Fruit fly (Drosophila melanogaster) whole organism, embryonic: Measurements from ENCODE around the gene CG11600.

Experiments used
- ATbp ChIP-seq: fragments of 200-800 bp; sonication (Bioruptor generic); optimal IDR thresholded peaks from 2 replicates; lab custom pipeline; 2017; ENCODE audit warnings: missing biosample characterization, mild to moderate bottlenecking, missing genetic modification characterization, missing genetic modification reagents
- Abd-B ChIP-seq: fragments of 200-800 bp; sonication (Bioruptor generic); optimal IDR thresholded peaks from 2 replicates; lab custom pipeline; 2018; ENCODE audit warnings: missing biosample characterization, mild to moderate bottlenecking, missing genetic modification characterization, moderate library complexity
- Bgb ChIP-seq: fragments of 200-800 bp; sonication (Bioruptor generic); IDR thresholded peaks from 2 replicates; pipeline ENCODE4 v1.3.6; 2022; ENCODE audit warnings: missing biosample characterization, missing genetic modification characterization; ENCODE audit not compliant: partially characterized antibody
- CG10267 ChIP-seq: fragments of 200-800 bp; sonication (Bioruptor generic); optimal IDR thresholded peaks from 2 replicates; lab custom pipeline; 2018; ENCODE audit warnings: missing biosample characterization, mild to moderate bottlenecking, missing genetic modification characterization, moderate library complexity
- CG10565 ChIP-seq: fragments of 200-800 bp; sonication (Bioruptor generic); optimal IDR thresholded peaks from 3 replicates; lab custom pipeline; 2016; ENCODE audit warnings: missing biosample characterization, mild to moderate bottlenecking, missing genetic modification characterization
- CG11504 ChIP-seq: fragments of 200-800 bp; sonication (Bioruptor generic); optimal IDR thresholded peaks from 3 replicates; lab custom pipeline; 2019; ENCODE audit warnings: missing biosample characterization, mild to moderate bottlenecking, missing genetic modification characterization, moderate library complexity
- CG14710 ChIP-seq: fragments of 200-800 bp; sonication (Bioruptor generic); optimal IDR thresholded peaks from 3 replicates; lab custom pipeline; 2019; ENCODE audit warnings: missing biosample characterization, mild to moderate bottlenecking, missing genetic modification characterization, moderate library complexity
- CG16813 ChIP-seq: fragments of 200-800 bp; sonication (Bioruptor generic); IDR thresholded peaks from 3 replicates; pipeline ENCODE4 v1.3.6; 2022; ENCODE audit warnings: missing biosample characterization, missing genetic modification characterization; ENCODE audit not compliant: partially characterized antibody
- CG17359 ChIP-seq: fragments of 200-800 bp; sonication (Bioruptor generic); optimal IDR thresholded peaks from 3 replicates; lab custom pipeline; 2018; ENCODE audit warnings: missing biosample characterization, mild to moderate bottlenecking, missing genetic modification characterization, moderate library complexity
- CG1792 ChIP-seq: fragments of 200-800 bp; sonication (Bioruptor generic); optimal IDR thresholded peaks from 2 replicates; lab custom pipeline; 2016; ENCODE audit warnings: missing biosample characterization, missing genetic modification characterization
- CG2116 ChIP-seq: fragments of 200-800 bp; sonication (Bioruptor generic); optimal IDR thresholded peaks from 3 replicates; lab custom pipeline; 2018; ENCODE audit warnings: missing biosample characterization, mild to moderate bottlenecking, missing genetic modification characterization
- CG2712 ChIP-seq: fragments of 200-800 bp; optimal IDR thresholded peaks from 3 replicates; lab custom pipeline; 2019; ENCODE audit warnings: missing biosample characterization, mild to moderate bottlenecking, missing genetic modification characterization, moderate library complexity
- CG3847 ChIP-seq: fragments of 200-800 bp; sonication (Bioruptor generic); IDR thresholded peaks from 2 replicates; pipeline ENCODE4 v1.3.6; 2022; ENCODE audit warnings: missing biosample characterization, missing genetic modification characterization
- CG42726 ChIP-seq: fragments of 200-800 bp; sonication (Bioruptor generic); IDR thresholded peaks from 2 replicates; pipeline ENCODE4 v1.3.6; 2022; ENCODE audit warnings: missing biosample characterization, missing genetic modification characterization; ENCODE audit not compliant: partially characterized antibody
- CG8924 ChIP-seq: fragments of 200-800 bp; optimal IDR thresholded peaks from 3 replicates; lab custom pipeline; 2019; ENCODE audit warnings: missing biosample characterization, mild to moderate bottlenecking, missing genetic modification characterization, moderate library complexity
- CG9437 ChIP-seq: fragments of 200-800 bp; sonication (Bioruptor generic); optimal IDR thresholded peaks from 2 replicates; lab custom pipeline; 2018; ENCODE audit warnings: missing biosample characterization, mild to moderate bottlenecking, missing genetic modification characterization
- CTCF ChIP-seq: fragments of 200-800 bp; sonication (Bioruptor generic); optimal IDR thresholded peaks from 2 replicates; lab custom pipeline; 2017; ENCODE audit warnings: missing biosample characterization, mild to moderate bottlenecking, missing genetic modification characterization, moderate library complexity
- D19A ChIP-seq: fragments of 200-800 bp; optimal IDR thresholded peaks from 3 replicates; lab custom pipeline; 2019; ENCODE audit warnings: missing biosample characterization, mild to moderate bottlenecking, missing genetic modification characterization, moderate library complexity
- Dek ChIP-seq: fragments of 200-800 bp; sonication (Bioruptor generic); optimal IDR thresholded peaks from 3 replicates; lab custom pipeline; 2019; ENCODE audit warnings: missing biosample characterization, mild to moderate bottlenecking, missing genetic modification characterization, moderate library complexity
- HmgD ChIP-seq: fragments of 200-800 bp; sonication (Bioruptor generic); optimal IDR thresholded peaks from 3 replicates; lab custom pipeline; 2016; ENCODE audit warnings: missing biosample characterization, missing genetic modification characterization
- HmgZ ChIP-seq: fragments of 200-800 bp; sonication (Bioruptor generic); optimal IDR thresholded peaks from 2 replicates; lab custom pipeline; 2018; ENCODE audit warnings: missing biosample characterization, mild to moderate bottlenecking, missing genetic modification characterization
- Hmr ChIP-seq: fragments of 200-800 bp; sonication (Bioruptor generic); optimal IDR thresholded peaks from 3 replicates; lab custom pipeline; 2017; ENCODE audit warnings: mild to moderate bottlenecking, missing biosample characterization, missing genetic modification reagents, missing genetic modification characterization
- Lhr ChIP-seq: fragments of 200-800 bp; sonication (Bioruptor generic); optimal IDR thresholded peaks from 3 replicates; lab custom pipeline; 2017; ENCODE audit warnings: mild to moderate bottlenecking, missing biosample characterization, missing genetic modification reagents, missing genetic modification characterization
- Opbp ChIP-seq: fragments of 200-800 bp; sonication (Bioruptor generic); IDR thresholded peaks from 3 replicates; pipeline ENCODE4 v1.3.6; 2022; ENCODE audit warnings: missing biosample characterization, missing genetic modification characterization; ENCODE audit not compliant: partially characterized antibody
- Pdp1 ChIP-seq, 2 experiments: fragments of 200-800 bp; sonication (Bioruptor generic); optimal IDR thresholded peaks; 3 replicates each; lab custom pipeline; 2016; ENCODE audit warnings: missing biosample characterization in 2 of 2, missing genetic modification characterization in 2 of 2, mild to moderate bottlenecking in 1 of 2, moderate library complexity in 1 of 2
- Scr ChIP-seq: fragments of 200-800 bp; sonication (Bioruptor generic); IDR thresholded peaks from 2 replicates; pipeline ENCODE4 v1.3.6; 2022; ENCODE audit warnings: missing biosample characterization, missing genetic modification characterization; ENCODE audit not compliant: partially characterized antibody
- Ssrp ChIP-seq: fragments of 200-800 bp; sonication (Bioruptor generic); optimal IDR thresholded peaks from 2 replicates; lab custom pipeline; 2018; ENCODE audit warnings: missing biosample characterization, mild to moderate bottlenecking, missing genetic modification characterization, moderate library complexity
- TFAM ChIP-seq: fragments of 200-800 bp; sonication (Bioruptor generic); optimal IDR thresholded peaks from 2 replicates; lab custom pipeline; 2017; ENCODE audit warnings: missing biosample characterization, missing genetic modification characterization, inconsistent platforms
- amos ChIP-seq: fragments of 200-800 bp; sonication (Bioruptor generic); IDR thresholded peaks from 2 replicates; pipeline ENCODE4 v1.3.6; 2022; ENCODE audit warnings: missing biosample characterization, missing genetic modification characterization; ENCODE audit not compliant: partially characterized antibody
- bbx ChIP-seq: fragments of 200-800 bp; sonication (Bioruptor generic); IDR thresholded peaks from 2 replicates; pipeline ENCODE4 v1.3.6; 2022; ENCODE audit warnings: missing biosample characterization, missing genetic modification characterization; ENCODE audit not compliant: partially characterized antibody
- chif ChIP-seq, 2 experiments: fragments of 200-800 bp; sonication (Bioruptor generic); optimal IDR thresholded peaks; 3 replicates each; lab custom pipeline; 2016; ENCODE audit warnings: missing biosample characterization in 2 of 2, missing genetic modification characterization in 2 of 2
- eve ChIP-seq, 2 experiments: fragments of >200 bp; optimal IDR thresholded peaks; 2 replicates each; lab custom pipeline; 2017; ENCODE audit warnings: missing biosample characterization in 2 of 2, missing genetic modification characterization in 2 of 2
- gfzf ChIP-seq: fragments of 200-800 bp; sonication (Bioruptor generic); optimal IDR thresholded peaks from 2 replicates; lab custom pipeline; 2016; ENCODE audit warnings: missing biosample characterization, mild to moderate bottlenecking, missing genetic modification characterization, moderate library complexity
- insv ChIP-seq, 2 experiments: fragments of 200-800 bp; sonication (Bioruptor generic); optimal IDR thresholded peaks; 3 replicates each; lab custom pipeline; 2016 to 2018; ENCODE audit warnings: missing biosample characterization in 2 of 2, missing genetic modification characterization in 2 of 2
- inv ChIP-seq: fragments of 200-800 bp; sonication (Bioruptor generic); IDR thresholded peaks from 2 replicates; pipeline ENCODE4 v1.3.6; 2022; ENCODE audit warnings: missing biosample characterization, missing genetic modification characterization; ENCODE audit not compliant: partially characterized antibody
- knrl ChIP-seq: fragments of 200-800 bp; sonication (Bioruptor generic); IDR thresholded peaks from 3 replicates; pipeline ENCODE4 v1.3.6; 2022; ENCODE audit warnings: missing biosample characterization, missing genetic modification characterization; ENCODE audit not compliant: partially characterized antibody
- otp ChIP-seq: fragments of 200-800 bp; sonication (Bioruptor generic); IDR thresholded peaks from 3 replicates; pipeline ENCODE4, ENCODE4 v1.3.6; 2022; ENCODE audit warnings: missing biosample characterization, missing genetic modification characterization
- pita ChIP-seq: fragments of 200-800 bp; sonication (Bioruptor generic); optimal IDR thresholded peaks from 2 replicates; lab custom pipeline; 2017; ENCODE audit warnings: missing biosample characterization, mild to moderate bottlenecking, missing genetic modification characterization
- sd ChIP-seq: fragments of 200-800 bp; sonication (Bioruptor generic); optimal IDR thresholded peaks from 3 replicates; lab custom pipeline; 2018; ENCODE audit warnings: missing biosample characterization, mild to moderate bottlenecking, missing genetic modification characterization, moderate library complexity
- stwl ChIP-seq: fragments of 200-800 bp; sonication (Bioruptor generic); optimal IDR thresholded peaks from 3 replicates; lab custom pipeline; 2018; ENCODE audit warnings: missing biosample characterization, mild to moderate bottlenecking, missing genetic modification characterization, moderate library complexity
- trem ChIP-seq: fragments of 200-800 bp; optimal IDR thresholded peaks from 3 replicates; lab custom pipeline; 2019; ENCODE audit warnings: missing biosample characterization, mild to moderate bottlenecking, missing genetic modification characterization, moderate library complexity
- vnd ChIP-seq: fragments of 200-800 bp; sonication (Bioruptor generic); IDR thresholded peaks from 3 replicates; pipeline ENCODE4 v1.3.6; 2022; ENCODE audit warnings: missing biosample characterization, missing genetic modification characterization; ENCODE audit not compliant: partially characterized antibody
- zen ChIP-seq: fragments of 200-800 bp; sonication (Bioruptor generic); optimal IDR thresholded peaks from 3 replicates; lab custom pipeline; 2018; ENCODE audit warnings: missing biosample characterization, mild to moderate bottlenecking, missing genetic modification characterization, moderate library complexity

CG11600 gene

DNA sequence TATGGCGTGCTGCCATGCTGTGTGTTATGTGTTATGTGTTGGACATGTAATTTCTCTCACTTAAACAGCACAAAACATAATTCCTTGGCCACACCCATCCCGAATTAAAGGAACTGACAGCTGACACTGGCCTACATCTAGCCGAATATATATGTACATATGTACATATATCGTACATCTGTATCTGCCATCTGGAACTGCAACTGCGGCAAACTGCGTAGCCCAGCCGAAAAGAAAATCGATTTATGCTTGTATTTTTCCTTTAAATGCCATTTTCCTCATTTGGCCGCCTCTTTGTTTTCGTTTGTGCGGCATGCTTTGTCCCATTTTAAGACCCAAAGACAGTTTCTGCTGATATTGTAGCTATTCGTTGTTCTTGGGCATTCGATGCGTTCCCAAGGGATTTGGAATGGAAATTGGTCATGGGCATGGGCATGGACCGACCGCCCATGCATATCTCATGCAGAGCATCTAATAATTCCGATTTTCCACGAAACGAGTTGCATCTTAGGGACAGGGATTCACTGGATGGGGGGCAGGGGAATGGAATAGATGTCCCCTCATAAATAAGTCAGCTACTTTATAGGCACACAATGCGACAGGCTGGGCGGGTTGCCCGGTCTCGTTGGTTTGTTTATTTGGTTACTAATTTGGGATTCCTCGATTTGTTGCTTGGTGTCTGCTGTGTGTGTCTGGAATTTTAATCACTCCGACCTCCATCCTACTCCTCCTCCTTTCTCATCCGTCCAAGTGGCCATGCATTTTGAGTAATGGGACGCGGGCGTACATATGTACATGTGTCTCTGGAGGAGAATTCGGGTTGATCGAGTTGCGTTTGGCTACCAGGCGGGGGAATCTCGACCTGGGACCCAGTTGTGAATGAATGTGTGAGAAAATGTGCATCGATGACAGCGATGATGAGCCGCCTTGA lies 13.0 kb downstream of the CG11600 start (continued):
- no peak for TF ChIP-seq CG9437 (GFP tag; lab: Kevin White, UChicago)

DNA sequence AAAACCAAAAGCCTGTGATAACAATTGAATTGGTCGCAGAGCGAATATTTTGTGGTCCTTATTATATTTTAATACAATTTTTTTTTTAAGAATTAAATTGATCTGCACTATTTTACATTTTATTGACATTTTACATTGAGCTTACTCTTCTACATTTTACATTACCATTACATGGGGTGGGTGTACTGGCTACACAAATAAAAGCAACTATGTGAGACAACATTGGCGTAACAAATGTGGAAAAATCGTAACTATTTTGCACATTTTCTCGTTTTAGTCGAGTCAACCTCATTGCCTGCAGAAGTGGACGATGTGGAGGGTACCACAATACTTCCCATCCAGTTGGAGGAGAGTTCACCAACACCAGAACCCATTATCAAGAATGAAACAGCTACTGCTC lies 14.2 kb downstream of the CG11600 start:
- TF ChIP-seq TFAM (GFP tag; lab: Kevin White, UChicago) (no peak), zen (peak; percentile 2), trem (tag; lab: Kevin White, UChicago) (peak; percentile 30), CG2116 (GFP tag; lab: Kevin White, UChicago) (peak; percentile 11), Opbp (GFP tag; lab: Robert Waterston, UW) (peak; percentile 49; the same call in 2 of the 3 replicates), amos (GFP tag; lab: Robert Waterston, UW) (peak; percentile 71), vnd (peak; percentile 50; the same call in 2 of the 3 replicates), Pdp1 (GFP tag; optimal IDR thresholded peaks at IDR 0.05; lab: Kevin White, UChicago) (peak in 1 of 2 experiments; percentile 13), CG16813 (GFP tag; lab: Robert Waterston, UW) (peak; percentile 66), chif (GFP tag; optimal IDR thresholded peaks at IDR 0.05; lab: Kevin White, UChicago) (peak in 1 of 2 experiments; percentile 10), sd (peak; percentile 13), CG9437 (GFP tag; lab: Kevin White, UChicago) (peak; percentile 93), CG2712 (peak; percentile 18), Scr (GFP tag; lab: Robert Waterston, UW) (peak; percentile 16; the same call in 1 of the 2 replicates), insv (GFP tag; optimal IDR thresholded peaks at IDR 0.05; lab: Kevin White, UChicago) (peak in 1 of 2 experiments; percentile 61), D19A (tag; lab: Kevin White, UChicago) (no peak), CG3847 (GFP tag; lab: Robert Waterston, UW) (0 out of 2 replicates have a peak, but pooled peaks have one; percentile 19), CG1792 (GFP tag; lab: Kevin White, UChicago) (no peak), inv (GFP tag; lab: Robert Waterston, UW) (no peak), gfzf (GFP tag; lab: Kevin White, UChicago) (peak; percentile 15), CG8924 (tag; lab: Kevin White, UChicago) (no peak), otp (GFP tag; lab: Robert Waterston, UW) (no peak), Lhr (GFP tag; lab: Kevin White, UChicago) (peak; percentile 8), CTCF (GFP tag; lab: Kevin White, UChicago) (peak; percentile 84), bbx (GFP tag; lab: Robert Waterston, UW) (0 out of 2 replicates have a peak, but pooled peaks have one; percentile 10), Ssrp (peak; percentile 1), ATbp (GFP tag; lab: Kevin White, UChicago) (no peak), pita (GFP tag; lab: Kevin White, UChicago) (peak; percentile 71), CG11504 (peak; percentile 1), CG17359 (peak; percentile 22), CG42726 (GFP tag; lab: Robert Waterston, UW) (0 out of 2 replicates have a peak, but pooled peaks have one; percentile 49), knrl (GFP tag; lab: Robert Waterston, UW) (peak; percentile 62), HmgZ (tag; lab: Kevin White, UChicago) (peak; percentile 33), CG10565 (GFP tag; lab: Kevin White, UChicago) (no peak), stwl (tag; lab: Kevin White, UChicago) (peak; percentile 31), Dek (tag; lab: Kevin White, UChicago) (peak; percentile 1), Bgb (GFP tag; lab: Robert Waterston, UW) (peak; percentile 73), Abd-B (GFP tag; lab: Kevin White, UChicago) (peak; percentile 12), CG10267 (peak; percentile 7), CG14710 (peak; percentile 61), HmgD (GFP tag; lab: Kevin White, UChicago) (peak; percentile 24), Hmr (peak; percentile 18), eve (GFP tag; optimal IDR thresholded peaks at IDR 0.05; lab: Kevin White, UChicago) (no peak)
